Worm (Caenorhabditis elegans) whole organism, L2 larva: ENCODE measurements around the gene ndua-8.

Experiments
- C34F6.9 ChIP-seq: fragments of 150-350 bp; optimal IDR thresholded peaks from 2 replicates; lab custom pipeline; 2014; ENCODE audit warnings: missing biosample characterization, missing genetic modification characterization
- F13H6.1 ChIP-seq: sonication (generic microtip); optimal IDR thresholded peaks from 2 replicates; lab custom pipeline; 2016; ENCODE audit warnings: missing genetic modification characterization, missing compliant biosample characterization
- R02D3.7 ChIP-seq: fragments of 150-350 bp; optimal IDR thresholded peaks from 2 replicates; lab custom pipeline; 2014; ENCODE audit warnings: missing biosample characterization, missing genetic modification characterization
- Y55F3AM.14 ChIP-seq: fragments of 200-800 bp; sonication (Bioruptor generic); optimal IDR thresholded peaks from 2 replicates; lab custom pipeline; 2018; ENCODE audit warnings: mild to moderate bottlenecking, missing genetic modification characterization, missing compliant biosample characterization
- ZK546.5 ChIP-seq: sonication (generic microtip); optimal IDR thresholded peaks from 2 replicates; lab custom pipeline; 2017; ENCODE audit warnings: missing biosample characterization, missing genetic modification characterization
- alr-1 ChIP-seq: fragments of 150-350 bp; optimal IDR thresholded peaks from 2 replicates; lab custom pipeline; 2014; ENCODE audit warnings: missing biosample characterization, missing genetic modification characterization
- aly-2 ChIP-seq: fragments of 150-350 bp; optimal IDR thresholded peaks from 2 replicates; lab custom pipeline; 2014; ENCODE audit warnings: missing biosample characterization, missing genetic modification characterization
- ama-1 ChIP-seq: fragments of 150-350 bp; optimal IDR thresholded peaks from 2 replicates; lab custom pipeline; 2018; ENCODE audit warnings: inconsistent platforms
- blmp-1 ChIP-seq: sonication (generic microtip); optimal IDR thresholded peaks from 2 replicates; lab custom pipeline; 2017; ENCODE audit warnings: missing genetic modification characterization, mild to moderate bottlenecking, missing compliant biosample characterization, antibody characterized with exemption, moderate library complexity; ENCODE audit not compliant: insufficient read depth
- ceh-16 ChIP-seq: fragments of 150-350 bp; optimal IDR thresholded peaks from 2 replicates; lab custom pipeline; 2014; ENCODE audit warnings: missing biosample characterization, missing genetic modification characterization
- ceh-82 ChIP-seq: fragments of 150-350 bp; optimal IDR thresholded peaks from 2 replicates; lab custom pipeline; 2014; ENCODE audit warnings: missing biosample characterization, missing genetic modification characterization
- crh-2 ChIP-seq: sonication (generic microtip); optimal IDR thresholded peaks from 2 replicates; lab custom pipeline; 2017; ENCODE audit warnings: missing biosample characterization, missing genetic modification characterization
- dmd-4 ChIP-seq: sonication (generic microtip); optimal IDR thresholded peaks from 2 replicates; lab custom pipeline; 2017; ENCODE audit warnings: missing biosample characterization, missing genetic modification characterization
- egl-27 ChIP-seq: sonication (generic microtip); optimal IDR thresholded peaks from 3 replicates; lab custom pipeline; 2017; ENCODE audit warnings: missing biosample characterization, missing genetic modification reagents, missing genetic modification characterization
- elt-1 ChIP-seq: fragments of 150-350 bp; optimal IDR thresholded peaks from 2 replicates; lab custom pipeline; 2014; ENCODE audit warnings: missing biosample characterization, missing genetic modification characterization
- elt-3 ChIP-seq: sonication (generic microtip); optimal IDR thresholded peaks from 2 replicates; lab custom pipeline; 2017; ENCODE audit warnings: missing biosample characterization, missing genetic modification characterization
- fos-1 ChIP-seq: fragments of 150-350 bp; optimal IDR thresholded peaks from 2 replicates; lab custom pipeline; 2014; ENCODE audit warnings: missing biosample characterization, missing genetic modification characterization
- gmeb-1 ChIP-seq: fragments of 150-350 bp; optimal IDR thresholded peaks from 2 replicates; lab custom pipeline; 2014; ENCODE audit warnings: missing biosample characterization, missing genetic modification characterization
- lin-11 ChIP-seq: fragments of 150-350 bp; sonication (generic microtip); optimal IDR thresholded peaks from 2 replicates; lab custom pipeline; 2014; ENCODE audit warnings: missing biosample characterization, missing genetic modification characterization, inconsistent platforms, mixed read lengths
- lin-13 ChIP-seq: fragments of 150-350 bp; optimal IDR thresholded peaks from 2 replicates; lab custom pipeline; 2014; ENCODE audit warnings: missing biosample characterization, missing genetic modification reagents, missing genetic modification characterization
- lin-39 ChIP-seq: fragments of 150-350 bp; optimal IDR thresholded peaks from 2 replicates; lab custom pipeline; 2014; ENCODE audit warnings: missing biosample characterization, missing genetic modification reagents, missing genetic modification characterization
- lsy-2 ChIP-seq, 2 experiments: fragments of 150-350 bp in 1 of 2; sonication (generic microtip) in 1 of 2; optimal IDR thresholded peaks; 2 replicates each; lab custom pipeline; 2014 to 2017; ENCODE audit warnings: missing biosample characterization in 2 of 2, missing genetic modification characterization in 2 of 2
- mab-5 ChIP-seq: fragments of 150-350 bp; optimal IDR thresholded peaks from 2 replicates; lab custom pipeline; 2014; ENCODE audit warnings: missing biosample characterization, missing genetic modification characterization
- mbf-1 ChIP-seq: sonication (generic microtip); optimal IDR thresholded peaks from 2 replicates; lab custom pipeline; 2017; ENCODE audit warnings: missing biosample characterization, missing genetic modification characterization
- mdl-1 ChIP-seq, 2 experiments: fragments of 150-350 bp in 1 of 2; sonication (generic microtip) in 1 of 2; optimal IDR thresholded peaks; 2 replicates each; lab custom pipeline; 2017; ENCODE audit warnings: missing biosample characterization in 2 of 2, missing genetic modification characterization in 2 of 2
- nhr-10 ChIP-seq: sonication (generic microtip); optimal IDR thresholded peaks from 2 replicates; lab custom pipeline; 2017; ENCODE audit warnings: missing biosample characterization, missing genetic modification characterization
- nhr-11 ChIP-seq: fragments of 150-350 bp; optimal IDR thresholded peaks from 2 replicates; lab custom pipeline; 2014; ENCODE audit warnings: missing biosample characterization, missing genetic modification characterization
- nhr-12 ChIP-seq: fragments of 150-350 bp; optimal IDR thresholded peaks from 2 replicates; lab custom pipeline; 2014; ENCODE audit warnings: missing biosample characterization, missing genetic modification characterization
- nhr-129 ChIP-seq: fragments of 150-350 bp; optimal IDR thresholded peaks from 2 replicates; lab custom pipeline; 2014; ENCODE audit warnings: missing biosample characterization, missing genetic modification characterization
- nhr-21 ChIP-seq: fragments of 150-350 bp; optimal IDR thresholded peaks from 2 replicates; lab custom pipeline; 2014; ENCODE audit warnings: missing biosample characterization, missing genetic modification characterization
- nhr-23 ChIP-seq: fragments of 150-350 bp; optimal IDR thresholded peaks from 2 replicates; lab custom pipeline; 2014; ENCODE audit warnings: missing biosample characterization, missing genetic modification reagents, missing genetic modification characterization
- nhr-237 ChIP-seq: fragments of 150-350 bp; optimal IDR thresholded peaks from 2 replicates; lab custom pipeline; 2014; ENCODE audit warnings: missing biosample characterization, missing genetic modification characterization
- nhr-25 ChIP-seq: fragments of 150-350 bp; sonication (generic microtip); optimal IDR thresholded peaks from 3 replicates; lab custom pipeline; 2014; ENCODE audit warnings: missing biosample characterization, missing genetic modification characterization
- nhr-6 ChIP-seq: fragments of 150-350 bp; optimal IDR thresholded peaks from 2 replicates; lab custom pipeline; 2014; ENCODE audit warnings: missing biosample characterization, missing genetic modification characterization
- nhr-77 ChIP-seq: fragments of 150-350 bp; optimal IDR thresholded peaks from 2 replicates; lab custom pipeline; 2014; ENCODE audit warnings: missing biosample characterization, missing genetic modification characterization
- peb-1 ChIP-seq: fragments of 150-350 bp; optimal IDR thresholded peaks from 2 replicates; lab custom pipeline; 2014; ENCODE audit warnings: missing biosample characterization, missing genetic modification characterization
- sem-4 ChIP-seq: fragments of 150-350 bp; optimal IDR thresholded peaks from 2 replicates; lab custom pipeline; 2014; ENCODE audit warnings: missing biosample characterization, missing genetic modification reagents, missing genetic modification characterization
- skn-1 ChIP-seq: sonication (generic microtip); optimal IDR thresholded peaks from 2 replicates; lab custom pipeline; 2017; ENCODE audit warnings: missing biosample characterization, missing genetic modification characterization
- sma-3 ChIP-seq: sonication (generic microtip); optimal IDR thresholded peaks from 2 replicates; lab custom pipeline; 2016; ENCODE audit warnings: missing genetic modification reagents, missing genetic modification characterization, missing compliant biosample characterization
- sma-9 ChIP-seq, 2 experiments: fragments of 150-350 bp in 1 of 2; sonication (generic microtip) in 1 of 2; optimal IDR thresholded peaks; 2 replicates each; lab custom pipeline; 2014 to 2016; ENCODE audit warnings: missing genetic modification characterization in 2 of 2, mild to moderate bottlenecking in 1 of 2, missing biosample characterization in 1 of 2, missing compliant biosample characterization in 1 of 2, missing genetic modification reagents in 1 of 2, moderate library complexity in 1 of 2
- snpc-4 ChIP-seq: fragments of 150-350 bp; optimal IDR thresholded peaks from 2 replicates; lab custom pipeline; 2014; ENCODE audit warnings: missing biosample characterization, missing genetic modification characterization
- unc-39 ChIP-seq: fragments of 150-350 bp; optimal IDR thresholded peaks from 2 replicates; lab custom pipeline; 2014; ENCODE audit warnings: missing biosample characterization, missing genetic modification characterization
- unc-55 ChIP-seq: fragments of 150-350 bp; sonication (generic microtip); optimal IDR thresholded peaks from 3 replicates; lab custom pipeline; 2014; ENCODE audit warnings: missing biosample characterization, missing genetic modification reagents, missing genetic modification characterization
- unc-62 ChIP-seq: fragments of 150-350 bp; optimal IDR thresholded peaks from 2 replicates; lab custom pipeline; 2014; ENCODE audit warnings: missing biosample characterization, missing genetic modification reagents, missing genetic modification characterization
- zag-1 ChIP-seq: fragments of 150-350 bp; optimal IDR thresholded peaks from 2 replicates; lab custom pipeline; 2014; ENCODE audit warnings: missing biosample characterization, missing genetic modification characterization
- ztf-1 ChIP-seq: fragments of 200-800 bp; sonication (Bioruptor generic); conservative IDR thresholded peaks from 2 replicates; pipeline ENCODE4 v1.3.6; 2022; ENCODE audit warnings: missing genetic modification characterization, missing compliant biosample characterization
- ztf-11 ChIP-seq: sonication (generic microtip); optimal IDR thresholded peaks from 2 replicates; lab custom pipeline; 2017; ENCODE audit warnings: missing biosample characterization, missing genetic modification characterization
- ztf-4 ChIP-seq: fragments of 150-350 bp; optimal IDR thresholded peaks from 2 replicates; lab custom pipeline; 2014; ENCODE audit warnings: missing biosample characterization, missing genetic modification characterization

The ndua-8 gene

DNA sequence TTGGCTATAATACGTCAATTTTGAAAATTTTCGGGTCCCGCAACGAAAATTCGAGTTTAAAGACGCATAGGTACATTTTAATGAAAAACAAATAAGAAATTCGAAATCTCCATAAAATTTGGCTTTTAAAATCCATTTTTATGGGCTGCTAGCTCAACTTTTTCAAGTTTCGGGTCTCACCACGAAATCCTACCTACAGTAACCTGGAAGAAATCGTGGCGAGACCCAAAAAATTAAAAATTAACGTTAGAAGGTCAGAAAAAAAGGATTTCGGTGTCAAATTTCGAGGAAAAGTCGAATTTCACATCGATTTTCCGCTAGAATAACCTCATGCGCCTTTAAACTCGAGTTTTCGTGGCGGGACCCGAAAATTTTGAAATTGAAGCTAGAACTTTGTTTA is 46.7 kb upstream of the ndua-8 start:
- TF ChIP-seq ceh-82 (tag; lab: Kevin White, UChicago) (no peak), dmd-4 (tag; lab: Kevin White, UChicago) (no peak), lin-13 (GFP tag; lab: Kevin White, UChicago) (peak; percentile 68), sma-9 (GFP tag; optimal IDR thresholded peaks at IDR 0.05; lab: Kevin White, UChicago) (no peak), sma-9 (tag; optimal IDR thresholded peaks at IDR 0.05; lab: Kevin White, UChicago) (no peak), R02D3.7 (no peak), aly-2 (tag; lab: Kevin White, UChicago) (no peak), ztf-11 (no peak), snpc-4 (tag; lab: Kevin White, UChicago) (no peak), lsy-2 (tag; optimal IDR thresholded peaks at IDR 0.05; lab: Kevin White, UChicago) (peak; percentile 31 to 68)

DNA sequence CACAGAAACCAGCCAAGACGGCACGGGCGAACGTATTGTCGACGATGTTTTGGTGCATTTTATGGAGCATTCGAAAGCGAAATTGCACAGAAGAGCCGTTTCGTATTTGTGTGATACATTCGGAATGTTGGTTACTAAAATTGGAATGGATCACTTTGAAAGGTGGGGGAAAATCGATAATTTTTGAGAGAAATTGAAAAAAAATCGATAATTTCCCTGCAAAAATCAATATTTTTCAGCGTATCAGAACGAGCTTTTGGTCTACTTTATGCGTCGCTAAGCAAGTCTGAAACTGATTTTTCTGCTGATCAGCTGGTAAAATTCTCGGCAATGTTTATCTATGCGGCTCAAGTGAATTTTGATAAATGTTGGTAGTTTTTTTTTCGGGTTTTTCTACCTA is 46.1 kb upstream of the ndua-8 start:
- no peak for TF ChIP-seq alr-1 (tag; lab: Kevin White, UChicago)
- TF ChIP-seq mab-5 (tag; lab: Kevin White, UChicago), result no peak
- TF ChIP-seq Y55F3AM.14 (GFP tag; lab: Kevin White, UChicago), result no peak

DNA sequence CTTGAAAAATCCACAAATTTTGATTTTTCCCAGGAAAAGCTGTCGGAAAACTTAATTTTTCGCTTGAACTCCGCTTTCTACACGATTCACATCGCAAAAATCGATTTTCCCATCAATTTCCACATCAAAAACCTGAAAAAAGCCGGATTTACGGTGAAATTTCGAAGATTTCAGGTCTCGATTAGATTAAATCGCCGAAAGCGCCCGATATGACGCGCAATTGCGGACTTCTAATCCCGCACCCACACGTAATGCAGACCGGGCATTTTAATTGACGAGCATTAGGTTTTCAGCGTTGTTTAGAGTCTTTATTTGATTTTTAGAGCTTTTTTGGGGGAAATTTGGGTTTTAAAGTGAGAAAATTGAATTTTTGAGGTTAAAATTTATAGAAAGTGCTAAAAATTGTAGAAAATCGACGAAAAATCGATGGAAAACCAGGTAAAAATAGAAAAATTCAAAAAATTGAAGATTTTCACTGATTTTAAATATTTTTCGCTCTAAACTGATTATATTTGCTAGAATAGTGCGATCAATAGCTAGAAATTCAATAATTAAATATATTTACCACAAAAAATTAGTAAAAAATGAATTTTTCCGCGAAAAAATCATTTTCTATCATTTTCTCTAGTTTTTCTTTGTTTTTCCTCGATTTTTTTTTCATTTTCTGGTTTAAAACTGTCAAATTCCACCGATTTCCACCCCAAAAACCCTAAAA is 41.7 kb upstream of the ndua-8 start, which contains the start of gene Y54F10AL.1:
TSS of gene Y54F10AL.1 (plus strand) at position 665 of the 715 bp plus-strand sequence.
- no peak for TF ChIP-seq zag-1 (tag; lab: Kevin White, UChicago)
- peak; percentile 25 for TF ChIP-seq C34F6.9
- no peak for TF ChIP-seq ztf-1
- TF ChIP-seq nhr-21, result no peak
- TF ChIP-seq ceh-82 (tag; lab: Kevin White, UChicago), result no peak
- no peak for TF ChIP-seq nhr-11
- TF ChIP-seq nhr-6 (tag; lab: Kevin White, UChicago), result no peak
- no peak for TF ChIP-seq lin-11 (tag; lab: Kevin White, UChicago)
- no peak for TF ChIP-seq peb-1 (tag; lab: Kevin White, UChicago)
- no peak for TF ChIP-seq R02D3.7
- no peak for TF ChIP-seq blmp-1 (tag; lab: Kevin White, UChicago)
- no peak for TF ChIP-seq egl-27
- no peak for TF ChIP-seq unc-62 (GFP tag; lab: Kevin White, UChicago)
- TF ChIP-seq gmeb-1 (tag; lab: Kevin White, UChicago), result peak; percentile 16
- no peak for TF ChIP-seq sem-4 (tag; lab: Kevin White, UChicago)
- no peak for TF ChIP-seq alr-1 (tag; lab: Kevin White, UChicago)
- TF ChIP-seq ztf-11, result no peak
- TF ChIP-seq elt-3, result no peak
- TF ChIP-seq snpc-4 (tag; lab: Kevin White, UChicago), result no peak
- no peak for TF ChIP-seq ztf-4
- peak; percentile 19 to 58 for TF ChIP-seq lsy-2 (tag; optimal IDR thresholded peaks at IDR 0.05; lab: Kevin White, UChicago)
- TF ChIP-seq nhr-237, result no peak
- no peak for TF ChIP-seq lin-13 (GFP tag; lab: Kevin White, UChicago)
- TF ChIP-seq nhr-25 (tag; lab: Kevin White, UChicago), result peak; percentile 3
- TF ChIP-seq mdl-1 (tag; optimal IDR thresholded peaks at IDR 0.05; lab: Kevin White, UChicago), result no peak
- TF ChIP-seq ZK546.5, result no peak
- TF ChIP-seq skn-1, result no peak
- TF ChIP-seq nhr-23 (tag; lab: Kevin White, UChicago), result no peak
- TF ChIP-seq sma-3, result no peak
- TF ChIP-seq Y55F3AM.14 (GFP tag; lab: Kevin White, UChicago), result no peak
- no peak for TF ChIP-seq mab-5 (tag; lab: Kevin White, UChicago)
- TF ChIP-seq dmd-4 (tag; lab: Kevin White, UChicago), result no peak
- no peak for TF ChIP-seq sma-9 (GFP tag; optimal IDR thresholded peaks at IDR 0.05; lab: Kevin White, UChicago)
- no peak for TF ChIP-seq sma-9 (tag; optimal IDR thresholded peaks at IDR 0.05; lab: Kevin White, UChicago)
- TF ChIP-seq unc-39 (tag; lab: Kevin White, UChicago), result no peak
- no peak for TF ChIP-seq ceh-16 (tag; lab: Kevin White, UChicago)
- TF ChIP-seq crh-2 (tag; lab: Kevin White, UChicago), result peak; percentile 58
- TF ChIP-seq nhr-12 (tag; lab: Kevin White, UChicago), result no peak
- TF ChIP-seq ama-1 (lab: Kevin White, UChicago), result peak; percentile 3
- TF ChIP-seq aly-2 (tag; lab: Kevin White, UChicago), result no peak
- peak; percentile 38 for TF ChIP-seq unc-55 (GFP tag; lab: Kevin White, UChicago)
- TF ChIP-seq fos-1 (tag; lab: Kevin White, UChicago), result no peak
- no peak for TF ChIP-seq nhr-77 (tag; lab: Kevin White, UChicago)
- TF ChIP-seq mbf-1 (tag; lab: Kevin White, UChicago), result no peak
- TF ChIP-seq nhr-10, result no peak
- TF ChIP-seq nhr-129 (tag; lab: Kevin White, UChicago), result no peak
- TF ChIP-seq elt-1, result no peak
- no peak for TF ChIP-seq F13H6.1 (tag; lab: Kevin White, UChicago)
- no peak for TF ChIP-seq lin-39 (tag; lab: Kevin White, UChicago)
